Worm (Caenorhabditis elegans): ENCODE results near the gene sra-39.

ce11 chrX:13940287-13940686 is 37.1 kb upstream of the sra-39 start:
- TF ChIP-seq dsc-1 (tag; optimal IDR thresholded peaks at IDR 0.05) = no peak
- no peak for TF ChIP-seq nhr-76 (tag; optimal IDR thresholded peaks at IDR 0.05)
- no peak for TF ChIP-seq pag-3 (tag; optimal IDR thresholded peaks at IDR 0.05; ENCODE audit: borderline replicate concordance, insufficient read depth)
- TF ChIP-seq tbx-2 (tag; optimal IDR thresholded peaks at IDR 0.05) = no peak
- TF ChIP-seq nhr-11 (tag; optimal IDR thresholded peaks at IDR 0.05) = no peak
- TF ChIP-seq elt-3 (tag; optimal IDR thresholded peaks at IDR 0.05) = peak in 2 of 6 experiments; percentile 35 to 40

Data from whole organism, L1 larva.